Worm (Caenorhabditis elegans): ENCODE results near the gene ZK616.2.

ZK616.2 gene

ce11 chrIV:5388477-5389065, 9.1 kb upstream of the ZK616.2 start, which contains the start of gene elo-6:
Gene elo-6 (minus strand): TSS chrIV:5388559.
- no peak for TF ChIP-seq elt-3 (tag; optimal IDR thresholded peaks at IDR 0.05)
- peak; percentile 29 for TF ChIP-seq crh-2 (tag; optimal IDR thresholded peaks at IDR 0.05)
- no peak for TF ChIP-seq gmeb-1 (tag; optimal IDR thresholded peaks at IDR 0.05)
- TF ChIP-seq nhr-25 (tag; optimal IDR thresholded peaks at IDR 0.05) = no peak
- TF ChIP-seq nhr-129 (tag; optimal IDR thresholded peaks at IDR 0.05) = peak; percentile 54
- no peak for TF ChIP-seq mdl-1 (tag; optimal IDR thresholded peaks at IDR 0.05)
- TF ChIP-seq elt-1 (tag; optimal IDR thresholded peaks at IDR 0.05) = no peak
- no peak for TF ChIP-seq mab-5 (tag; optimal IDR thresholded peaks at IDR 0.05)
- no peak for TF ChIP-seq ceh-82 (tag; optimal IDR thresholded peaks at IDR 0.05)
- TF ChIP-seq nhr-11 (tag; optimal IDR thresholded peaks at IDR 0.05) = no peak
- TF ChIP-seq ama-1 (optimal IDR thresholded peaks at IDR 0.05) = peak; percentile 35
- TF ChIP-seq C34F6.9 (tag; optimal IDR thresholded peaks at IDR 0.05) = no peak
- TF ChIP-seq ZK546.5 (tag; optimal IDR thresholded peaks at IDR 0.05) = no peak
- no peak for TF ChIP-seq snpc-4 (tag; optimal IDR thresholded peaks at IDR 0.05)
- peak; percentile 31 for TF ChIP-seq F13H6.1 (tag; optimal IDR thresholded peaks at IDR 0.05)
- no peak for TF ChIP-seq ztf-11 (tag; optimal IDR thresholded peaks at IDR 0.05)
- TF ChIP-seq nhr-237 (tag; optimal IDR thresholded peaks at IDR 0.05) = no peak
- TF ChIP-seq lin-13 (GFP tag; optimal IDR thresholded peaks at IDR 0.05) = peak; percentile 1
- TF ChIP-seq lin-11 (tag; optimal IDR thresholded peaks at IDR 0.05) = no peak
- TF ChIP-seq fos-1 (tag; optimal IDR thresholded peaks at IDR 0.05) = peak; percentile 57
- peak; percentile 7 for TF ChIP-seq sma-3 (GFP tag; optimal IDR thresholded peaks at IDR 0.05)
- no peak for TF ChIP-seq mbf-1 (tag; optimal IDR thresholded peaks at IDR 0.05)
- no peak for TF ChIP-seq nhr-10 (tag; optimal IDR thresholded peaks at IDR 0.05)

ce11 chrIV:5389951-5390350, 7.7 kb upstream of the ZK616.2 start:
- TF ChIP-seq dmd-4 (tag; optimal IDR thresholded peaks at IDR 0.05) = no peak
- TF ChIP-seq nhr-25 (tag; optimal IDR thresholded peaks at IDR 0.05) = peak; percentile 13

ce11 chrIV:5391507-5392057, 6.1 kb upstream of the ZK616.2 start, which contains the start of the genes htp-1 and ZK616.5:
Gene htp-1 (minus strand): TSS chrIV:5391557.
Gene ZK616.5 (plus strand): TSS chrIV:5391929.
- TF ChIP-seq crh-2 (tag; optimal IDR thresholded peaks at IDR 0.05) (no peak), lsy-2 (tag; optimal IDR thresholded peaks at IDR 0.05) (no peak), lin-13 (GFP tag; optimal IDR thresholded peaks at IDR 0.05) (no peak), sma-3 (GFP tag; optimal IDR thresholded peaks at IDR 0.05) (no peak), ztf-4 (tag; optimal IDR thresholded peaks at IDR 0.05) (no peak), nhr-6 (tag; optimal IDR thresholded peaks at IDR 0.05) (no peak), fos-1 (tag; optimal IDR thresholded peaks at IDR 0.05) (no peak), Y55F3AM.14 (GFP tag; optimal IDR thresholded peaks at IDR 0.05) (no peak), ceh-82 (tag; optimal IDR thresholded peaks at IDR 0.05) (no peak), lin-39 (tag; optimal IDR thresholded peaks at IDR 0.05) (no peak), snpc-4 (tag; optimal IDR thresholded peaks at IDR 0.05) (no peak), zag-1 (tag; optimal IDR thresholded peaks at IDR 0.05) (no peak), peb-1 (tag; optimal IDR thresholded peaks at IDR 0.05) (no peak), ZK546.5 (tag; optimal IDR thresholded peaks at IDR 0.05) (no peak), aly-2 (tag; optimal IDR thresholded peaks at IDR 0.05) (no peak), mbf-1 (tag; optimal IDR thresholded peaks at IDR 0.05) (no peak), skn-1 (tag; optimal IDR thresholded peaks at IDR 0.05) (no peak), dmd-4 (tag; optimal IDR thresholded peaks at IDR 0.05) (no peak), R02D3.7 (tag; optimal IDR thresholded peaks at IDR 0.05) (no peak)

- TF ChIP-seq unc-62 (GFP tag; optimal IDR thresholded peaks at IDR 0.05) (no peak), lin-13 (GFP tag; optimal IDR thresholded peaks at IDR 0.05) (no peak), sem-4 (tag; optimal IDR thresholded peaks at IDR 0.05) (no peak), zag-1 (tag; optimal IDR thresholded peaks at IDR 0.05) (no peak), nhr-77 (tag; optimal IDR thresholded peaks at IDR 0.05) (no peak), lin-11 (tag; optimal IDR thresholded peaks at IDR 0.05) (no peak), elt-3 (tag; optimal IDR thresholded peaks at IDR 0.05) (no peak), mdl-1 (tag; optimal IDR thresholded peaks at IDR 0.05) (no peak), gmeb-1 (tag; optimal IDR thresholded peaks at IDR 0.05) (peak; percentile 40), sma-9 (GFP tag; optimal IDR thresholded peaks at IDR 0.05) (peak; percentile 16), sma-9 (tag; optimal IDR thresholded peaks at IDR 0.05) (no peak), nhr-11 (tag; optimal IDR thresholded peaks at IDR 0.05) (no peak), R02D3.7 (tag; optimal IDR thresholded peaks at IDR 0.05) (no peak), nhr-10 (tag; optimal IDR thresholded peaks at IDR 0.05) (no peak), peb-1 (tag; optimal IDR thresholded peaks at IDR 0.05) (no peak), dmd-4 (tag; optimal IDR thresholded peaks at IDR 0.05) (no peak), fos-1 (tag; optimal IDR thresholded peaks at IDR 0.05) (peak; percentile 19), elt-1 (tag; optimal IDR thresholded peaks at IDR 0.05) (no peak), nhr-6 (tag; optimal IDR thresholded peaks at IDR 0.05) (no peak), crh-2 (tag; optimal IDR thresholded peaks at IDR 0.05) (no peak), ceh-82 (tag; optimal IDR thresholded peaks at IDR 0.05) (no peak), snpc-4 (tag; optimal IDR thresholded peaks at IDR 0.05) (no peak), ama-1 (optimal IDR thresholded peaks at IDR 0.05) (no peak), unc-55 (GFP tag; optimal IDR thresholded peaks at IDR 0.05) (no peak), alr-1 (tag; optimal IDR thresholded peaks at IDR 0.05) (no peak), ceh-16 (tag; optimal IDR thresholded peaks at IDR 0.05) (no peak)
Observed at ce11 chrIV:5393566-5393965, 4.1 kb upstream of the ZK616.2 start.

Data from whole organism, L2 larva.